Fruit fly (Drosophila melanogaster): Measurements from ENCODE around the gene CG33722.
A peak's percentile ranks its signal among the peaks of the same experiment; 100 is the strongest.

CG33722 gene

DNA sequence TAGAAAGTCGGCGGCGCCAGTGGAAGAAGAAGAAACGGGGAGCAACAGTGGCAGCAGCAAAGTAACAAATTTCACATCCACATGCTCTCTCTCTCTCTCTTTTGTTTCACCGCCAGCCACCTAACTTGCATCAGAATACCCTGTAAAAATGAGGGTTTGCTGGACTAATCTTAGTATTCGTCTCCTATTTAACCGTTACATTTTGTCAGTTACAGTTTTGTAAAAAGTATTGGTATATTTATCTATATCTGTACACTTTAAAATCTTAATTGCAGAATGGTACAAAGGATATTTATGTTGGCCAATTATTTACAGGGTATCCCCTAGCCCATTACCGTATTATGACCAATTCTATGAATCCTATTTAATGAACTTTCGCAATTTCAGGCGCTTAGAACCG lies 10.0 kb upstream of the CG33722 start (continued):
- no peak for TF ChIP-seq CG16779 (tag; optimal IDR thresholded peaks at IDR 0.05)
- peak; percentile 90 for TF ChIP-seq CG8119 (GFP tag; IDR thresholded peaks at IDR 0.05)
- peak; percentile 57; the same call in 1 of the 2 replicates for TF ChIP-seq Gug (GFP tag; IDR thresholded peaks at IDR 0.05)
- TF ChIP-seq salr (GFP tag; optimal IDR thresholded peaks at IDR 0.05): peak in 1 of 2 experiments; percentile 48
- no peak for TF ChIP-seq CG9139 (GFP tag; optimal IDR thresholded peaks at IDR 0.05)
- no peak for TF ChIP-seq vri (GFP tag; optimal IDR thresholded peaks at IDR 0.05)
- TF ChIP-seq pdm3 (GFP tag; optimal IDR thresholded peaks at IDR 0.05): peak; percentile 75

- TF ChIP-seq CG32006 (GFP tag; optimal IDR thresholded peaks at IDR 0.05): peak; percentile 95
- peak; percentile 64 for TF ChIP-seq Eip93F (GFP tag; optimal IDR thresholded peaks at IDR 0.05)
- TF ChIP-seq Sox102F (GFP tag; optimal IDR thresholded peaks at IDR 0.05): peak; percentile 89
- TF ChIP-seq pdm3 (GFP tag; optimal IDR thresholded peaks at IDR 0.05): peak; percentile 89
- peak; percentile 92 for TF ChIP-seq CG34406 (GFP tag; optimal IDR thresholded peaks at IDR 0.05)
- peak; percentile 90 for TF ChIP-seq Hr4 (GFP tag; optimal IDR thresholded peaks at IDR 0.05)
- TF ChIP-seq topi (GFP tag; optimal IDR thresholded peaks at IDR 0.05): peak; percentile 92
- TF ChIP-seq achi (GFP tag; optimal IDR thresholded peaks at IDR 0.05): peak; percentile 90
- TF ChIP-seq vri (GFP tag; optimal IDR thresholded peaks at IDR 0.05): peak; percentile 71
- peak; percentile 69 for TF ChIP-seq dsx (GFP tag; optimal IDR thresholded peaks at IDR 0.05; ENCODE audit: poor library complexity, severe bottlenecking)
- peak; percentile 89 for TF ChIP-seq Smox (GFP tag; optimal IDR thresholded peaks at IDR 0.05)
- peak; percentile 79 for TF ChIP-seq Blimp-1 (GFP tag; optimal IDR thresholded peaks at IDR 0.05)
- TF ChIP-seq Ets96B (tag; optimal IDR thresholded peaks at IDR 0.05): peak; percentile 84
- TF ChIP-seq CG8319 (GFP tag; optimal IDR thresholded peaks at IDR 0.05): peak; percentile 79
- TF ChIP-seq OdsH (GFP tag; optimal IDR thresholded peaks at IDR 0.05): peak; percentile 90
- peak; percentile 90 for TF ChIP-seq net (GFP tag; optimal IDR thresholded peaks at IDR 0.05)
- TF ChIP-seq CG1621 (tag; optimal IDR thresholded peaks at IDR 0.05): peak; percentile 49
- TF ChIP-seq CG10669 (GFP tag; optimal IDR thresholded peaks at IDR 0.05): peak; percentile 81
- peak; percentile 83 to 89 for TF ChIP-seq ss (GFP tag; optimal IDR thresholded peaks at IDR 0.05)
- peak; percentile 85 for TF ChIP-seq CG31627 (GFP tag; optimal IDR thresholded peaks at IDR 0.05)
- TF ChIP-seq CG6163 (GFP tag; IDR thresholded peaks at IDR 0.05): peak; percentile 74
- TF ChIP-seq Hr38 (GFP tag; optimal IDR thresholded peaks at IDR 0.05): no peak
- peak; percentile 86 for TF ChIP-seq CG6792 (GFP tag; optimal IDR thresholded peaks at IDR 0.05)
- peak; percentile 99 for TF ChIP-seq Eip78C (GFP tag)
- TF ChIP-seq Lpt (GFP tag; optimal IDR thresholded peaks at IDR 0.05): peak; percentile 68
- peak; percentile 88 for TF ChIP-seq CG8632 (GFP tag; optimal IDR thresholded peaks at IDR 0.05)
- TF ChIP-seq CG16779 (tag; optimal IDR thresholded peaks at IDR 0.05): peak; percentile 88
- TF ChIP-seq eg (GFP tag; IDR thresholded peaks at IDR 0.05): peak; percentile 72
- TF ChIP-seq CG6276 (GFP tag; optimal IDR thresholded peaks at IDR 0.05): peak; percentile 94
- TF ChIP-seq cyc (GFP tag; optimal IDR thresholded peaks at IDR 0.05): peak; percentile 75
- peak; percentile 88 for TF ChIP-seq CG4318 (GFP tag; optimal IDR thresholded peaks at IDR 0.05)
- TF ChIP-seq Met (GFP tag; optimal IDR thresholded peaks at IDR 0.05): peak; percentile 90
- peak; percentile 76 for TF ChIP-seq CG15336 (GFP tag; IDR thresholded peaks at IDR 0.05)
- peak; percentile 86 for TF ChIP-seq CG8119 (GFP tag; IDR thresholded peaks at IDR 0.05)
- TF ChIP-seq fd85E (GFP tag; optimal IDR thresholded peaks at IDR 0.05): peak; percentile 69
- TF ChIP-seq acj6 (GFP tag; optimal IDR thresholded peaks at IDR 0.05): peak; percentile 89
- TF ChIP-seq Sox15 (GFP tag; optimal IDR thresholded peaks at IDR 0.05): peak; percentile 88
- peak; percentile 90 for TF ChIP-seq CG6808 (GFP tag; optimal IDR thresholded peaks at IDR 0.05)
- TF ChIP-seq fkh (GFP tag; optimal IDR thresholded peaks at IDR 0.05): peak; percentile 88
- TF ChIP-seq CG3919 (GFP tag; optimal IDR thresholded peaks at IDR 0.05): peak; percentile 91
- peak; percentile 89 for TF ChIP-seq lz (GFP tag; optimal IDR thresholded peaks at IDR 0.05)
- TF ChIP-seq CG9139 (GFP tag; optimal IDR thresholded peaks at IDR 0.05): peak; percentile 61
- TF ChIP-seq CG11762 (GFP tag; optimal IDR thresholded peaks at IDR 0.05; ENCODE audit: insufficient read depth): peak; percentile 83
- TF ChIP-seq Gug (GFP tag; IDR thresholded peaks at IDR 0.05): peak; percentile 43
- TF ChIP-seq esn (GFP tag; optimal IDR thresholded peaks at IDR 0.05): peak; percentile 95
- TF ChIP-seq Ets21C (GFP tag; optimal IDR thresholded peaks at IDR 0.05): peak; percentile 68
Observed at dm6 chr3R:8239472-8240301, 4.2 kb upstream of the CG33722 start.

Data from whole organism, prepupa.